Fruit fly (Drosophila melanogaster) S2 (cell line): ENCODE results near the gene Sirt2.

Experiments
- CG8478 ChIP-seq: fragments of >200 bp; optimal IDR thresholded peaks from 2 replicates; lab custom pipeline; 2018
- CTCF ChIP-seq, 2 experiments: fragments of >200 bp; optimal IDR thresholded peaks; 2 replicates each; lab custom pipeline; 2018

DNA sequence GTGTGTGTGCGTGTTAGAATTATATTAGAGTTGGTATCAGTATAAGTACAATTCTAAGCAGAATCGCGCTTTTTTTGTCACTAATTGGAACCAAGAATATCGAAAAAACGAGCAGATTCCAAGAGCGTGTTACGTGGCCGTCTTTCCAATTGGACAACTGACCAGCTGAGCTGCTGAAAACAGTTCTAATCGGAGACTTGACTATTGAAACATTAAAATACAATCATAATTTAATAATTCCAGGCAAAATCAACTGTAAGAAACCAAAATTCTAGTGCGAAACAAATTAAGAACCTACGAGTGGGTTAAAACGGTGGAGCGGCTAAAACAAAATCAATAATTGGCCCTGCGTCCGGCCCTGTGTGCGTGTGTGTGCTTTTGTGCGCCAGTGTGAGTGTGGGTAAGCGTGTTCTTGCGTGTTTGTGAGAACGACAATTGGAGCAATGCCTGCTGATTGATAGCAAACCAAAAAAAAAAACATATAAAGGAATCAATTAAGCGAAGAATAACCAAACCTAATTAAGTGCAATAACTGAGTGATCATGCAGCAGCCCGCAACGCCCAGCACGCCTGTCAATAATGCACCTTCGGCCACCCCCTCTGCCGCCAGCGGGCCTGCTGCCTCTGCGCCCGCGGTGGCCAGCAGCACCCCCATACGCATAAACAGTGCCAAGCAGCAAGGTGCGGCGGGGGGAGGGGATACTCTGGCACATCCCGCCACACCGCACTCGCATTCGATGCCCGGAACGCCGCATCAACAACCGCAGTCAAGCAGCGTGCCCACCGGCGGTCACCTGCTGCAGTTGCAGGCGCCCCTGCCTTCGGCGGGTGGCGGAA is 18.4 kb upstream of the Sirt2 start:
- no peak for TF ChIP-seq CTCF (optimal IDR thresholded peaks at IDR 0.05; lab: Kevin White, UChicago)
- no peak for TF ChIP-seq CG8478 (lab: Kevin White, UChicago)
